Worm (Caenorhabditis elegans): ENCODE results near the gene Y48B6A.13.

ce11 chrII:14230938-14231337 is 4.9 kb upstream of the Y48B6A.13 start:
- TF ChIP-seq nhr-23 (tag; optimal IDR thresholded peaks at IDR 0.05) (no peak), sea-2 (GFP tag; optimal IDR thresholded peaks at IDR 0.05) (no peak), ceh-9 (tag; optimal IDR thresholded peaks at IDR 0.05) (no peak), fkh-10 (GFP tag; optimal IDR thresholded peaks at IDR 0.05) (no peak)
